In genomic region chr3R:9533181-9534124, dm6 we compare ENCODE assay signal across 6 fruit fly cellular contexts.
A peak's percentile ranks its signal among the peaks of the same experiment; 100 is the strongest.
TF ChIP-seq lines count a peak whose summit lies in the region.

No protein-coding gene starts in this region.

- peak; percentile 71 for TF ChIP-seq CTCF in whole organism, embryonic (GFP tag; optimal IDR thresholded peaks at IDR 0.05; lab: Kevin White, UChicago)

TF ChIP-seq in whole organism, 6 proteins besides CTCF, POLR2A, EP300 and RAD21:
- TF ChIP-seq CG8478 (optimal IDR thresholded peaks at IDR 0.05; lab: Kevin White, UChicago) (no peak), EcR (GFP tag; optimal IDR thresholded peaks at IDR 0.05; lab: Kevin White, UChicago) (no peak), pan (optimal IDR thresholded peaks at IDR 0.05; lab: Kevin White, UChicago) (no peak), Dll (optimal IDR thresholded peaks at IDR 0.05; lab: Kevin White, UChicago) (peak; percentile 91)

TF ChIP-seq in whole organism, adult, 20 proteins besides CTCF, POLR2A, EP300 and RAD21 (continues in another document):
- TF ChIP-seq bab1 (GFP tag; optimal IDR thresholded peaks at IDR 0.05; lab: Kevin White, UChicago) (peak; percentile 84), ovo (GFP tag; optimal IDR thresholded peaks at IDR 0.05; lab: Kevin White, UChicago) (peak; percentile 57), CG33017 (tag; optimal IDR thresholded peaks at IDR 0.05; lab: Kevin White, UChicago) (peak; percentile 88), Hr96 (GFP tag; optimal IDR thresholded peaks at IDR 0.05; lab: Kevin White, UChicago) (peak; percentile 88), CG7101 (tag; optimal IDR thresholded peaks at IDR 0.05; lab: Kevin White, UChicago) (peak; percentile 93), Crg-1 (GFP tag; optimal IDR thresholded peaks at IDR 0.05; lab: Kevin White, UChicago) (peak; percentile 87), CG1620 (GFP tag; optimal IDR thresholded peaks at IDR 0.05; lab: Kevin White, UChicago) (peak; percentile 92), CG5204 (GFP tag; optimal IDR thresholded peaks at IDR 0.05; lab: Kevin White, UChicago) (peak; percentile 96), Mnt (GFP tag; optimal IDR thresholded peaks at IDR 0.05; lab: Kevin White, UChicago) (peak; percentile 82), pad (GFP tag; optimal IDR thresholded peaks at IDR 0.05; lab: Kevin White, UChicago) (peak; percentile 90), kay (GFP tag; lab: Kevin White, UChicago; ENCODE audit: borderline replicate concordance) (peak; percentile 98), cnc (optimal IDR thresholded peaks at IDR 0.05; lab: Kevin White, UChicago) (peak; percentile 19 to 66), CG14711 (tag; optimal IDR thresholded peaks at IDR 0.05; lab: Kevin White, UChicago) (peak; percentile 81), toe (GFP tag; optimal IDR thresholded peaks at IDR 0.05; lab: Kevin White, UChicago) (peak; percentile 94), Clk (GFP tag; optimal IDR thresholded peaks at IDR 0.05; lab: Kevin White, UChicago) (peak; percentile 93), cic (GFP tag; optimal IDR thresholded peaks at IDR 0.05; lab: Kevin White, UChicago) (peak; percentile 72), CG11617 (GFP tag; optimal IDR thresholded peaks at IDR 0.05; lab: Kevin White, UChicago) (peak; percentile 99)

TF ChIP-seq in whole organism, embryonic, 481 proteins besides CTCF, POLR2A, EP300 and RAD21 (continues in another document):
- TF ChIP-seq exex (tag; optimal IDR thresholded peaks at IDR 0.05; lab: Kevin White, UChicago) (peak; percentile 44), CG6683 (GFP tag; optimal IDR thresholded peaks at IDR 0.05; lab: Kevin White, UChicago) (peak; percentile 94), CG7928 (GFP tag; optimal IDR thresholded peaks at IDR 0.05; lab: Kevin White, UChicago) (peak; percentile 78), trh (GFP tag; optimal IDR thresholded peaks at IDR 0.05; lab: Kevin White, UChicago) (peak; percentile 89), Drgx (GFP tag; IDR thresholded peaks at IDR 0.05; lab: Robert Waterston, UW) (peak; percentile 91), Fer1 (GFP tag; optimal IDR thresholded peaks at IDR 0.05; lab: Kevin White, UChicago) (peak; percentile 97), da (GFP tag; optimal IDR thresholded peaks at IDR 0.05; lab: Kevin White, UChicago) (peak; percentile 66), p53 (GFP tag; optimal IDR thresholded peaks at IDR 0.05; lab: Kevin White, UChicago) (peak; percentile 72), CG6854 (GFP tag; optimal IDR thresholded peaks at IDR 0.05; lab: Kevin White, UChicago) (peak; percentile 97), BEAF-32 (GFP tag; optimal IDR thresholded peaks at IDR 0.05; lab: Kevin White, UChicago) (peak; percentile 11), Xrp1 (GFP tag; IDR thresholded peaks at IDR 0.05; lab: Robert Waterston, UW) (peak; percentile 85), toy (GFP tag; IDR thresholded peaks at IDR 0.05; lab: Robert Waterston, UW) (peak; percentile 58), Hr51 (GFP tag; optimal IDR thresholded peaks at IDR 0.05; lab: Kevin White, UChicago) (peak; percentile 91 to 98), Hand (GFP tag; optimal IDR thresholded peaks at IDR 0.05; lab: Kevin White, UChicago) (peak; percentile 97), scrt (GFP tag; optimal IDR thresholded peaks at IDR 0.05; lab: Kevin White, UChicago) (peak; percentile 92), CG15601 (tag; optimal IDR thresholded peaks at IDR 0.05; lab: Kevin White, UChicago) (peak; percentile 86), zf30C (GFP tag; optimal IDR thresholded peaks at IDR 0.05; lab: Kevin White, UChicago) (no peak), Side (GFP tag; optimal IDR thresholded peaks at IDR 0.05; lab: Kevin White, UChicago) (peak; percentile 90)

TF ChIP-seq in whole organism, prepupa, 60 proteins besides CTCF, POLR2A, EP300 and RAD21 (continues in another document):
- TF ChIP-seq eg (GFP tag; IDR thresholded peaks at IDR 0.05; lab: Robert Waterston, UW) = peak; percentile 89
- peak; percentile 95 for TF ChIP-seq Ets96B (tag; optimal IDR thresholded peaks at IDR 0.05; lab: Kevin White, UChicago)
- peak; percentile 96 for TF ChIP-seq CG31627 (GFP tag; optimal IDR thresholded peaks at IDR 0.05; lab: Kevin White, UChicago)
- TF ChIP-seq vri (GFP tag; optimal IDR thresholded peaks at IDR 0.05; lab: Kevin White, UChicago) = peak; percentile 84
- peak; percentile 92 for TF ChIP-seq CG15336 (GFP tag; IDR thresholded peaks at IDR 0.05; lab: Robert Waterston, UW)
- no peak for TF ChIP-seq Hr38 (GFP tag; optimal IDR thresholded peaks at IDR 0.05; lab: Kevin White, UChicago)
- peak; percentile 94 for TF ChIP-seq CG3032 (tag; optimal IDR thresholded peaks at IDR 0.05; lab: Kevin White, UChicago)
- peak; percentile 80 for TF ChIP-seq CG6163 (GFP tag; IDR thresholded peaks at IDR 0.05; lab: Robert Waterston, UW)
- TF ChIP-seq OdsH (GFP tag; optimal IDR thresholded peaks at IDR 0.05; lab: Kevin White, UChicago) = peak; percentile 96
- peak; percentile 98 for TF ChIP-seq CG10631 (GFP tag; optimal IDR thresholded peaks at IDR 0.05; lab: Kevin White, UChicago)
- TF ChIP-seq Gug (GFP tag; IDR thresholded peaks at IDR 0.05; lab: Robert Waterston, UW) = peak; percentile 87
- peak; percentile 97 for TF ChIP-seq Sox15 (GFP tag; optimal IDR thresholded peaks at IDR 0.05; lab: Kevin White, UChicago)
- peak; percentile 95 for TF ChIP-seq Ets21C (GFP tag; optimal IDR thresholded peaks at IDR 0.05; lab: Kevin White, UChicago)
- TF ChIP-seq svp (GFP tag; lab: Kevin White, UChicago) = peak; percentile 99
- peak; percentile 96 for TF ChIP-seq CG34406 (GFP tag; optimal IDR thresholded peaks at IDR 0.05; lab: Kevin White, UChicago)
- peak; percentile 94 for TF ChIP-seq CG8319 (GFP tag; optimal IDR thresholded peaks at IDR 0.05; lab: Kevin White, UChicago)
- peak; percentile 93 for TF ChIP-seq CG11902 (GFP tag; optimal IDR thresholded peaks at IDR 0.05; lab: Kevin White, UChicago)
- TF ChIP-seq esn (GFP tag; optimal IDR thresholded peaks at IDR 0.05; lab: Kevin White, UChicago) = peak; percentile 99
- TF ChIP-seq CG32006 (GFP tag; optimal IDR thresholded peaks at IDR 0.05; lab: Kevin White, UChicago) = peak; percentile 99

TF ChIP-seq in whole organism, pupa, 21 proteins besides CTCF, POLR2A, EP300 and RAD21 (continues in another document):
- peak; percentile 98 for TF ChIP-seq CG8301 (tag; optimal IDR thresholded peaks at IDR 0.05; lab: Kevin White, UChicago)
- peak; percentile 44; the same call in 1 of the 2 replicates for TF ChIP-seq CG12605 (GFP tag; IDR thresholded peaks at IDR 0.05; lab: Robert Waterston, UW)
- TF ChIP-seq CG9948 (tag; optimal IDR thresholded peaks at IDR 0.05; lab: Kevin White, UChicago) = peak; percentile 96
- peak; percentile 89 for TF ChIP-seq CG13204 (GFP tag; optimal IDR thresholded peaks at IDR 0.05; lab: Kevin White, UChicago)
- TF ChIP-seq Snoo (tag; optimal IDR thresholded peaks at IDR 0.05; lab: Kevin White, UChicago) = peak; percentile 98
- TF ChIP-seq gl (tag; optimal IDR thresholded peaks at IDR 0.05; lab: Kevin White, UChicago) = peak; percentile 85
- TF ChIP-seq CG15710 (tag; optimal IDR thresholded peaks at IDR 0.05; lab: Kevin White, UChicago) = peak; percentile 94
- TF ChIP-seq CG8159 (tag; optimal IDR thresholded peaks at IDR 0.05; lab: Kevin White, UChicago) = peak; percentile 97
- peak; percentile 99 for TF ChIP-seq CG14655 (GFP tag; optimal IDR thresholded peaks at IDR 0.05; lab: Kevin White, UChicago)
- TF ChIP-seq CG34367 (tag; optimal IDR thresholded peaks at IDR 0.05; lab: Kevin White, UChicago) = peak; percentile 92
- TF ChIP-seq CG10348 (GFP tag; IDR thresholded peaks at IDR 0.05; lab: Robert Waterston, UW) = peak; percentile 75
- TF ChIP-seq D1 (tag; optimal IDR thresholded peaks at IDR 0.05; lab: Kevin White, UChicago) = peak; percentile 95
- TF ChIP-seq CG17806 (tag; optimal IDR thresholded peaks at IDR 0.05; lab: Kevin White, UChicago) = peak; percentile 91
- TF ChIP-seq Ets98B (GFP tag; IDR thresholded peaks at IDR 0.05; lab: Robert Waterston, UW) = peak; percentile 77; the same call in 1 of the 2 replicates
- peak; percentile 91 for TF ChIP-seq CG32121 (GFP tag; IDR thresholded peaks at IDR 0.05; lab: Robert Waterston, UW)
- TF ChIP-seq Pif1B (GFP tag; optimal IDR thresholded peaks at IDR 0.05; lab: Kevin White, UChicago) = peak; percentile 97
- TF ChIP-seq Pif1A (GFP tag; optimal IDR thresholded peaks at IDR 0.05; lab: Kevin White, UChicago) = peak; percentile 98
- TF ChIP-seq rn (GFP tag; IDR thresholded peaks at IDR 0.05; lab: Robert Waterston, UW) = peak; percentile 66
- peak; percentile 90; the same call in 2 of the 3 replicates for TF ChIP-seq CG4496 (GFP tag; IDR thresholded peaks at IDR 0.05; lab: Robert Waterston, UW)

TF ChIP-seq in whole organism, wandering third instar larva, 38 proteins besides CTCF, POLR2A, EP300 and RAD21 (continues in another document):
- TF ChIP-seq Dif (GFP tag; optimal IDR thresholded peaks at IDR 0.05; lab: Kevin White, UChicago; ENCODE audit: partially characterized antibody) = peak; percentile 98
- peak; percentile 96 for TF ChIP-seq Jra (GFP tag; optimal IDR thresholded peaks at IDR 0.05; lab: Kevin White, UChicago)
- no peak for TF ChIP-seq jim (GFP tag; optimal IDR thresholded peaks at IDR 0.05; lab: Kevin White, UChicago)
- TF ChIP-seq dsf (GFP tag; optimal IDR thresholded peaks at IDR 0.05; lab: Kevin White, UChicago; ENCODE audit: borderline replicate concordance) = peak; percentile 74
- TF ChIP-seq Myc (optimal IDR thresholded peaks at IDR 0.05; lab: Kevin White, UChicago) = no peak
- TF ChIP-seq dl (GFP tag; optimal IDR thresholded peaks at IDR 0.05; lab: Kevin White, UChicago; ENCODE audit: insufficient read depth in 1 of 2, partially characterized antibody in 2 of 2) = peak; percentile 89 to 97
- peak; percentile 98 for TF ChIP-seq fru (GFP tag; optimal IDR thresholded peaks at IDR 0.05; lab: Kevin White, UChicago)
- peak; percentile 87 for TF ChIP-seq Vsx2 (GFP tag; optimal IDR thresholded peaks at IDR 0.05; lab: Kevin White, UChicago; ENCODE audit: partially characterized antibody)
- peak; percentile 97 for TF ChIP-seq br (GFP tag; optimal IDR thresholded peaks at IDR 0.05; lab: Kevin White, UChicago)
- peak; percentile 65 for TF ChIP-seq Hr83 (GFP tag; optimal IDR thresholded peaks at IDR 0.05; lab: Kevin White, UChicago; ENCODE audit: poor library complexity, severe bottlenecking)
- peak; percentile 95 for TF ChIP-seq h (GFP tag; optimal IDR thresholded peaks at IDR 0.05; lab: Kevin White, UChicago)
- peak; percentile 94 for TF ChIP-seq CG9705 (GFP tag; optimal IDR thresholded peaks at IDR 0.05; lab: Kevin White, UChicago)
- TF ChIP-seq psq (GFP tag; optimal IDR thresholded peaks at IDR 0.05; lab: Kevin White, UChicago) = peak; percentile 95
- TF ChIP-seq Hr78 (GFP tag; optimal IDR thresholded peaks at IDR 0.05; lab: Kevin White, UChicago) = no peak
- peak; percentile 76 to 98 for TF ChIP-seq foxo (GFP tag; optimal IDR thresholded peaks at IDR 0.05; lab: Kevin White, UChicago)
- peak; percentile 85 for TF ChIP-seq Hnf4 (GFP tag; optimal IDR thresholded peaks at IDR 0.05; lab: Kevin White, UChicago)
- TF ChIP-seq pan (optimal IDR thresholded peaks at IDR 0.05; lab: Kevin White, UChicago) = no peak
- peak; percentile 98 for TF ChIP-seq Sp1 (GFP tag; optimal IDR thresholded peaks at IDR 0.05; lab: Kevin White, UChicago)
- TF ChIP-seq brk (GFP tag; optimal IDR thresholded peaks at IDR 0.05; lab: Kevin White, UChicago) = peak; percentile 74
- no peak for TF ChIP-seq N (GFP tag; optimal IDR thresholded peaks at IDR 0.05; lab: Kevin White, UChicago)
- no peak for TF ChIP-seq Abd-B (GFP tag; optimal IDR thresholded peaks at IDR 0.05; lab: Kevin White, UChicago)
